Fruit fly (Drosophila melanogaster) whole organism, embryonic: ENCODE data around the gene MsR1.

Experiments
- Bdp1 ChIP-seq: fragments of 200-800 bp; sonication (Bioruptor generic); optimal IDR thresholded peaks from 3 replicates; lab custom pipeline; 2016; ENCODE audit warnings: missing biosample characterization, missing genetic modification characterization
- CG11504 ChIP-seq: fragments of 200-800 bp; sonication (Bioruptor generic); optimal IDR thresholded peaks from 3 replicates; lab custom pipeline; 2019; ENCODE audit warnings: missing biosample characterization, mild to moderate bottlenecking, missing genetic modification characterization, moderate library complexity
- CG11560 ChIP-seq: fragments of 200-800 bp; sonication (Bioruptor generic); IDR thresholded peaks from 3 replicates; pipeline ENCODE4 v1.3.6; 2022; ENCODE audit warnings: missing biosample characterization, missing genetic modification characterization
- CG12659 ChIP-seq: fragments of 200-800 bp; sonication (Bioruptor generic); optimal IDR thresholded peaks from 3 replicates; lab custom pipeline; 2017; ENCODE audit warnings: mild to moderate bottlenecking, missing biosample characterization, missing genetic modification reagents, missing genetic modification characterization
- CG13424 ChIP-seq: fragments of 200-800 bp; sonication (Bioruptor generic); optimal IDR thresholded peaks from 2 replicates; lab custom pipeline; 2019; ENCODE audit warnings: missing biosample characterization, mild to moderate bottlenecking, missing genetic modification characterization, moderate library complexity
- CG15269 ChIP-seq: fragments of 200-800 bp; sonication (Bioruptor generic); optimal IDR thresholded peaks from 2 replicates; lab custom pipeline; 2018; ENCODE audit warnings: missing biosample characterization, mild to moderate bottlenecking, missing genetic modification characterization, moderate library complexity
- CG1529 ChIP-seq: fragments of 200-800 bp; sonication (Bioruptor generic); optimal IDR thresholded peaks from 3 replicates; lab custom pipeline; 2018; ENCODE audit warnings: missing biosample characterization, missing genetic modification characterization
- CG17802 ChIP-seq: fragments of 200-800 bp; sonication (Bioruptor generic); optimal IDR thresholded peaks from 2 replicates; lab custom pipeline; 2018; ENCODE audit warnings: missing biosample characterization, mild to moderate bottlenecking, missing genetic modification characterization, moderate library complexity
- CG18764 ChIP-seq: fragments of 200-800 bp; sonication (Bioruptor generic); optimal IDR thresholded peaks from 3 replicates; lab custom pipeline; 2016; ENCODE audit warnings: missing biosample characterization, missing genetic modification characterization
- CG2129 ChIP-seq: fragments of 200-800 bp; sonication (Bioruptor generic); IDR thresholded peaks from 2 replicates; pipeline ENCODE4 v1.3.6; 2022; ENCODE audit warnings: missing biosample characterization, missing genetic modification characterization; ENCODE audit not compliant: partially characterized antibody
- CG31365 ChIP-seq: fragments of 200-800 bp; sonication (Bioruptor generic); optimal IDR thresholded peaks from 2 replicates; lab custom pipeline; 2018; ENCODE audit warnings: missing biosample characterization, mild to moderate bottlenecking, missing genetic modification characterization
- CG33213 ChIP-seq: fragments of 200-800 bp; sonication (Bioruptor generic); optimal IDR thresholded peaks from 3 replicates; lab custom pipeline; 2016; ENCODE audit warnings: missing biosample characterization, missing genetic modification characterization
- CG4820 ChIP-seq: fragments of 200-800 bp; sonication (Bioruptor generic); optimal IDR thresholded peaks from 3 replicates; lab custom pipeline; 2016; ENCODE audit warnings: missing biosample characterization, missing genetic modification characterization
- CG6813 ChIP-seq: fragments of 200-800 bp; sonication (Bioruptor generic); optimal IDR thresholded peaks from 2 replicates; lab custom pipeline; 2017; ENCODE audit warnings: missing biosample characterization, missing genetic modification characterization, mild to moderate bottlenecking, moderate library complexity, missing genetic modification reagents
- CG7357 ChIP-seq: fragments of 200-800 bp; sonication (Bioruptor generic); IDR thresholded peaks from 3 replicates; pipeline ENCODE4 v1.3.6; 2022; ENCODE audit warnings: missing biosample characterization, missing genetic modification characterization
- CG7928 ChIP-seq: fragments of 200-800 bp; sonication (Bioruptor generic); optimal IDR thresholded peaks from 2 replicates; lab custom pipeline; 2017; ENCODE audit warnings: missing biosample characterization, mild to moderate bottlenecking, missing genetic modification characterization
- CG7963 ChIP-seq: fragments of 200-800 bp; sonication (Bioruptor generic); IDR thresholded peaks from 3 replicates; pipeline ENCODE4 v1.3.6; 2022; ENCODE audit warnings: missing biosample characterization, missing genetic modification characterization; ENCODE audit not compliant: partially characterized antibody
- D19B ChIP-seq: fragments of 200-800 bp; sonication (Bioruptor generic); optimal IDR thresholded peaks from 2 replicates; lab custom pipeline; 2017; ENCODE audit warnings: missing biosample characterization, mild to moderate bottlenecking, missing genetic modification characterization
- Dbx ChIP-seq: fragments of 200-800 bp; sonication (Bioruptor generic); IDR thresholded peaks from 3 replicates; pipeline ENCODE4 v1.3.6; 2022; ENCODE audit warnings: missing biosample characterization, missing genetic modification characterization
- Dref ChIP-seq: fragments of 200-800 bp; sonication (Bioruptor generic); IDR thresholded peaks from 2 replicates; pipeline ENCODE4 v1.3.6; 2022; ENCODE audit warnings: missing biosample characterization, missing genetic modification characterization
- Ets97D ChIP-seq: fragments of 200-800 bp; sonication (Bioruptor generic); optimal IDR thresholded peaks from 3 replicates; lab custom pipeline; 2016; ENCODE audit warnings: missing biosample characterization, missing genetic modification characterization
- HLH3B ChIP-seq: fragments of 200-800 bp; sonication (Bioruptor generic); IDR thresholded peaks from 2 replicates; pipeline ENCODE4 v1.3.6; 2022; ENCODE audit warnings: missing biosample characterization, missing genetic modification characterization
- HmgZ ChIP-seq: fragments of 200-800 bp; sonication (Bioruptor generic); optimal IDR thresholded peaks from 2 replicates; lab custom pipeline; 2018; ENCODE audit warnings: missing biosample characterization, mild to moderate bottlenecking, missing genetic modification characterization
- Hmr ChIP-seq: fragments of 200-800 bp; sonication (Bioruptor generic); optimal IDR thresholded peaks from 3 replicates; lab custom pipeline; 2017; ENCODE audit warnings: mild to moderate bottlenecking, missing biosample characterization, missing genetic modification reagents, missing genetic modification characterization
- MBD-R2 ChIP-seq: fragments of 200-800 bp; sonication (Bioruptor generic); IDR thresholded peaks from 2 replicates; pipeline ENCODE4 v1.3.6; 2022; ENCODE audit warnings: missing biosample characterization, missing genetic modification characterization
- Sox102F ChIP-seq: fragments of 200-800 bp; sonication (Bioruptor generic); optimal IDR thresholded peaks from 2 replicates; lab custom pipeline; 2018; ENCODE audit warnings: missing biosample characterization, mild to moderate bottlenecking, missing genetic modification characterization, moderate library complexity
- Sry-δ ChIP-seq: fragments of 200-800 bp; sonication (Bioruptor generic); optimal IDR thresholded peaks from 2 replicates; lab custom pipeline; 2016; ENCODE audit warnings: missing biosample characterization, missing genetic modification characterization
- Usf ChIP-seq: fragments of 200-800 bp; sonication (Bioruptor generic); optimal IDR thresholded peaks from 2 replicates; lab custom pipeline; 2017; ENCODE audit warnings: missing genotype, missing biosample characterization, missing genetic modification characterization
- abd-A ChIP-seq: fragments of 200-800 bp; sonication (Bioruptor generic); optimal IDR thresholded peaks from 3 replicates; lab custom pipeline; 2019; ENCODE audit warnings: missing biosample characterization, mild to moderate bottlenecking, missing genetic modification characterization, moderate library complexity
- caup ChIP-seq: fragments of 200-800 bp; sonication (Bioruptor generic); optimal IDR thresholded peaks from 3 replicates; lab custom pipeline; 2017; ENCODE audit warnings: missing biosample characterization, mild to moderate bottlenecking, missing genetic modification characterization, moderate library complexity; ENCODE audit not compliant: severe bottlenecking
- exex ChIP-seq: fragments of 200-800 bp; sonication (Bioruptor generic); optimal IDR thresholded peaks from 4 replicates; lab custom pipeline; 2018; ENCODE audit warnings: missing biosample characterization, mild to moderate bottlenecking, missing genetic modification characterization, moderate library complexity
- gfzf ChIP-seq: fragments of 200-800 bp; sonication (Bioruptor generic); optimal IDR thresholded peaks from 2 replicates; lab custom pipeline; 2016; ENCODE audit warnings: missing biosample characterization, mild to moderate bottlenecking, missing genetic modification characterization, moderate library complexity
- hth ChIP-seq: fragments of >200 bp; optimal IDR thresholded peaks from 2 replicates; lab custom pipeline; 2017; ENCODE audit warnings: inconsistent platforms
- inv ChIP-seq: fragments of 200-800 bp; sonication (Bioruptor generic); IDR thresholded peaks from 2 replicates; pipeline ENCODE4 v1.3.6; 2022; ENCODE audit warnings: missing biosample characterization, missing genetic modification characterization; ENCODE audit not compliant: partially characterized antibody
- jing ChIP-seq: fragments of 200-800 bp; sonication (Bioruptor generic); optimal IDR thresholded peaks from 2 replicates; lab custom pipeline; 2018; ENCODE audit warnings: missing biosample characterization, mild to moderate bottlenecking, missing genetic modification characterization
- jumu ChIP-seq: fragments of 200-800 bp; sonication (Bioruptor generic); optimal IDR thresholded peaks from 3 replicates; lab custom pipeline; 2016; ENCODE audit warnings: missing biosample characterization, missing genetic modification characterization
- ken ChIP-seq: fragments of 200-800 bp; sonication (Bioruptor generic); IDR thresholded peaks from 3 replicates; pipeline ENCODE4 v1.3.6; 2022; ENCODE audit warnings: missing biosample characterization, missing genetic modification characterization
- lilli ChIP-seq: fragments of 200-800 bp; sonication (Bioruptor generic); optimal IDR thresholded peaks from 3 replicates; lab custom pipeline; 2016; ENCODE audit warnings: missing biosample characterization, missing genetic modification characterization
- lmd ChIP-seq: fragments of 200-800 bp; sonication (Bioruptor generic); IDR thresholded peaks from 2 replicates; pipeline ENCODE4 v1.3.6; 2022; ENCODE audit warnings: missing biosample characterization, missing genetic modification characterization
- luna ChIP-seq: fragments of 200-800 bp; sonication (Bioruptor generic); optimal IDR thresholded peaks from 2 replicates; lab custom pipeline; 2016; ENCODE audit warnings: missing biosample characterization, missing genetic modification characterization
- mam ChIP-seq: fragments of 200-800 bp; sonication (Bioruptor generic); optimal IDR thresholded peaks from 3 replicates; lab custom pipeline; 2016; ENCODE audit warnings: missing biosample characterization, missing genetic modification characterization
- prd ChIP-seq, 3 experiments: fragments of >200 bp in 2 of 3; fragments of 200-800 bp in 1 of 3; sonication (Bioruptor generic) in 1 of 3; optimal IDR thresholded peaks in 2 of 3; IDR thresholded peaks in 1 of 3; 2 replicates in 2 of 3; 3 replicates in 1 of 3; pipeline versions ENCODE4 v1.3.6 to Lab custom; 2017 to 2022; ENCODE audit warnings: missing biosample characterization in 1 of 3, missing genetic modification characterization in 1 of 3
- run ChIP-seq: fragments of 200-800 bp; sonication (Bioruptor generic); optimal IDR thresholded peaks from 3 replicates; lab custom pipeline; 2018; ENCODE audit warnings: missing biosample characterization, mild to moderate bottlenecking, missing genetic modification characterization
- sisA ChIP-seq: fragments of 200-800 bp; sonication (Bioruptor generic); IDR thresholded peaks from 2 replicates; pipeline ENCODE4 v1.3.6; 2022; ENCODE audit warnings: missing biosample characterization, missing genetic modification characterization
- so ChIP-seq: fragments of 200-800 bp; sonication (Bioruptor generic); IDR thresholded peaks from 3 replicates; pipeline ENCODE4 v1.3.6; 2022; ENCODE audit warnings: missing biosample characterization, missing genetic modification characterization
- sqz ChIP-seq: fragments of 200-800 bp; sonication (Bioruptor generic); optimal IDR thresholded peaks from 3 replicates; lab custom pipeline; 2018; ENCODE audit warnings: missing biosample characterization, mild to moderate bottlenecking, missing genetic modification characterization
- tgo ChIP-seq: fragments of 200-800 bp; sonication (Bioruptor generic); IDR thresholded peaks from 3 replicates; pipeline ENCODE4 v1.3.6; 2022; ENCODE audit warnings: missing biosample characterization, missing genetic modification characterization
- tll ChIP-seq, 2 experiments: fragments of 200-800 bp in 1 of 2; fragments of >200 bp in 1 of 2; sonication (Bioruptor generic) in 1 of 2; optimal IDR thresholded peaks; 2 replicates each; lab custom pipeline; 2017 to 2019; ENCODE audit warnings: missing biosample characterization in 2 of 2, missing genetic modification characterization in 2 of 2, mild to moderate bottlenecking in 1 of 2, moderate library complexity in 1 of 2
- vvl ChIP-seq: fragments of 200-800 bp; sonication (Bioruptor generic); IDR thresholded peaks from 2 replicates; pipeline ENCODE4 v1.3.6; 2022; ENCODE audit warnings: missing biosample characterization, missing genetic modification characterization

MsR1 gene

dm6 chr3L:2371882-2372281, 49.4 kb downstream of the MsR1 start, which contains the start of the genes CG1317 and CG8993 (continued):
- peak in 1 of 2 experiments; percentile 11 for TF ChIP-seq tll (GFP tag; optimal IDR thresholded peaks at IDR 0.05; lab: Kevin White, UChicago)
- TF ChIP-seq HmgZ (tag; lab: Kevin White, UChicago) = peak; percentile 61
- TF ChIP-seq caup (GFP tag; lab: Kevin White, UChicago) = no peak
- no peak for TF ChIP-seq mam (GFP tag; lab: Kevin White, UChicago)
- TF ChIP-seq ken (GFP tag; lab: Robert Waterston, UW) = peak; percentile 35; the same call in 1 of the 3 replicates
- TF ChIP-seq CG11560 = no peak
- TF ChIP-seq MBD-R2 (GFP tag; lab: Robert Waterston, UW) = peak; percentile 94
- 0 out of 2 replicates have a peak, but pooled peaks have one; percentile 2 for TF ChIP-seq Dref (GFP tag; lab: Robert Waterston, UW)
- no peak for TF ChIP-seq run
- no peak for TF ChIP-seq jing (GFP tag; lab: Kevin White, UChicago)
- no peak for TF ChIP-seq so (GFP tag; lab: Robert Waterston, UW)
- TF ChIP-seq CG33213 (GFP tag; lab: Kevin White, UChicago) = no peak
- no peak for TF ChIP-seq D19B
- peak; percentile 69 for TF ChIP-seq CG13424 (tag; lab: Kevin White, UChicago)
- peak; percentile 50 for TF ChIP-seq CG15269 (tag; lab: Kevin White, UChicago)
- TF ChIP-seq CG12659 (GFP tag; lab: Kevin White, UChicago) = peak; percentile 69
- TF ChIP-seq CG31365 (tag; lab: Kevin White, UChicago) = no peak
- TF ChIP-seq abd-A = peak; percentile 76
- TF ChIP-seq CG18764 (GFP tag; lab: Kevin White, UChicago) = peak; percentile 36
- TF ChIP-seq exex (tag; lab: Kevin White, UChicago) = peak; percentile 63
- TF ChIP-seq CG1529 (GFP tag; lab: Kevin White, UChicago) = no peak
- TF ChIP-seq Sry-δ (GFP tag; lab: Kevin White, UChicago) = peak; percentile 25
- TF ChIP-seq CG7928 (GFP tag; lab: Kevin White, UChicago) = no peak
- TF ChIP-seq lmd (GFP tag; lab: Robert Waterston, UW) = peak; percentile 47; the same call in 1 of the 2 replicates
- peak; percentile 7 for TF ChIP-seq Ets97D
- TF ChIP-seq prd (optimal IDR thresholded peaks at IDR 0.05; lab: Kevin White, UChicago) = no peak
- TF ChIP-seq prd (GFP tag; IDR thresholded peaks at IDR 0.05; lab: Robert Waterston, UW) = peak; percentile 83
- TF ChIP-seq HLH3B (GFP tag; lab: Robert Waterston, UW) = 0 out of 2 replicates have a peak, but pooled peaks have one; percentile 22
- TF ChIP-seq CG4820 = peak; percentile 57
- TF ChIP-seq sisA (GFP tag; lab: Robert Waterston, UW) = peak; percentile 54; the same call in 1 of the 2 replicates
- peak; percentile 57 for TF ChIP-seq tgo (GFP tag; lab: Robert Waterston, UW)
- peak; percentile 26; the same call in 1 of the 3 replicates for TF ChIP-seq CG7357
- TF ChIP-seq Usf (GFP tag; lab: Kevin White, UChicago) = no peak
- no peak for TF ChIP-seq CG17802 (tag; lab: Kevin White, UChicago)
- no peak for TF ChIP-seq Bdp1 (GFP tag; lab: Kevin White, UChicago)
- peak; percentile 50 for TF ChIP-seq CG2129 (GFP tag; lab: Robert Waterston, UW)
- TF ChIP-seq luna (GFP tag; lab: Kevin White, UChicago) = no peak
- peak; percentile 34 for TF ChIP-seq sqz (GFP tag; lab: Kevin White, UChicago)
- TF ChIP-seq lilli (GFP tag; lab: Kevin White, UChicago) = peak; percentile 20
- TF ChIP-seq hth (lab: Kevin White, UChicago) = no peak
- TF ChIP-seq Dbx = peak; percentile 43; the same call in 1 of the 3 replicates
- TF ChIP-seq CG11504 (tag; lab: Kevin White, UChicago) = no peak
- TF ChIP-seq Hmr (GFP tag; lab: Kevin White, UChicago) = peak; percentile 15
- peak; percentile 57; the same call in 1 of the 2 replicates for TF ChIP-seq inv (GFP tag; lab: Robert Waterston, UW)
- peak; percentile 62 for TF ChIP-seq Sox102F (GFP tag; lab: Kevin White, UChicago)
- TF ChIP-seq CG7963 (GFP tag; lab: Robert Waterston, UW) = 0 out of 3 replicates have a peak, but pooled peaks have one; percentile 40
- TF ChIP-seq vvl (GFP tag; lab: Robert Waterston, UW) = peak; percentile 69
- TF ChIP-seq CG6813 (GFP tag; lab: Kevin White, UChicago) = no peak
- TF ChIP-seq gfzf (GFP tag; lab: Kevin White, UChicago) = no peak
- no peak for TF ChIP-seq jumu (GFP tag; lab: Kevin White, UChicago)
